Fruit fly (Drosophila melanogaster) whole organism, pupa: ENCODE data around the gene Octbeta2R.
"Not testable (repeated sequence)": the region's sequence is repeated elsewhere in the genome, so short reads cannot be mapped to it uniquely, and the experiment has no call there.

Experiments used
- CG10348 ChIP-seq: fragments of 200-800 bp; sonication (Bioruptor generic); IDR thresholded peaks from 2 replicates; pipeline ENCODE4 v1.3.6; 2022; ENCODE audit warnings: missing biosample characterization, missing genetic modification characterization
- CG12605 ChIP-seq: fragments of 200-800 bp; sonication (Bioruptor generic); IDR thresholded peaks from 2 replicates; pipeline ENCODE4 v1.3.6; 2022; ENCODE audit warnings: missing biosample characterization, missing genetic modification characterization
- CG13204 ChIP-seq: fragments of 200-800 bp; sonication (Bioruptor generic); optimal IDR thresholded peaks from 2 replicates; lab custom pipeline; 2018; ENCODE audit warnings: missing biosample characterization, mild to moderate bottlenecking, missing genetic modification characterization, moderate library complexity
- CG34367 ChIP-seq: fragments of 200-800 bp; sonication (Bioruptor generic); optimal IDR thresholded peaks from 2 replicates; lab custom pipeline; 2018; ENCODE audit warnings: missing biosample characterization, mild to moderate bottlenecking, missing genetic modification characterization
- CG4496 ChIP-seq: fragments of 200-800 bp; sonication (Bioruptor generic); IDR thresholded peaks from 3 replicates; pipeline ENCODE4 v1.3.6; 2022; ENCODE audit warnings: missing biosample characterization, missing genetic modification characterization
- D1 ChIP-seq: fragments of 200-800 bp; sonication (Bioruptor generic); optimal IDR thresholded peaks from 2 replicates; lab custom pipeline; 2018; ENCODE audit warnings: missing biosample characterization, mild to moderate bottlenecking, missing genetic modification characterization, moderate library complexity
- EcR ChIP-seq: fragments of 200-800 bp; sonication (Bioruptor generic); optimal IDR thresholded peaks from 3 replicates; lab custom pipeline; 2019; ENCODE audit warnings: missing biosample characterization, missing genetic modification characterization, mild to moderate bottlenecking, moderate library complexity, missing genetic modification reagents
- Pif1A ChIP-seq: fragments of 200-800 bp; sonication (Bioruptor generic); optimal IDR thresholded peaks from 3 replicates; lab custom pipeline; 2016; ENCODE audit warnings: missing biosample characterization, missing genetic modification characterization
- fd96Ca ChIP-seq: fragments of 200-800 bp; sonication (Bioruptor generic); IDR thresholded peaks from 3 replicates; pipeline ENCODE4 v1.3.6; 2022; ENCODE audit warnings: missing biosample characterization, missing genetic modification characterization

Octbeta2R gene

DNA sequence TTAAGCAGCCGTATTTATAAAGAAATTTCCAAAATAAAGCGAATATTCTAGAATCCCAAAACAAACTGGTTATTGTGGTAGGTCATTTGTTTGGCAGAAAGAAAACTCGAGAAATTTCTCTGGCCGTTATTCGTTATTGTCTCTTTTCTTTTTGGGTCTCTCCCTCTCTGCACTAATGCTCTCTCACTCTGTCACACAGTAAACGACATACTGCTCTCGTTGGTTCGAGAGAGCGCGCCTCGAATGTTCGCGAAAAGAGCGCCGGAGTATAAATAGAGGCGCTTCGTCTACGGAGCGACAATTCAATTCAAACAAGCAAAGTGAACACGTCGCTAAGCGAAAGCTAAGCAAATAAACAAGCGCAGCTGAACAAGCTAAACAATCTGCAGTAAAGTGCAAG is 86.7 kb downstream of the Octbeta2R start, which contains the start of gene Hsp70Bc:
Gene Hsp70Bc, plus strand, starts transcription at position 301 of the 400 bp plus-strand sequence.
- TF ChIP-seq fd96Ca (GFP tag; lab: Robert Waterston, UW); D1 (tag; lab: Kevin White, UChicago); CG12605: not testable (repeated sequence)

DNA sequence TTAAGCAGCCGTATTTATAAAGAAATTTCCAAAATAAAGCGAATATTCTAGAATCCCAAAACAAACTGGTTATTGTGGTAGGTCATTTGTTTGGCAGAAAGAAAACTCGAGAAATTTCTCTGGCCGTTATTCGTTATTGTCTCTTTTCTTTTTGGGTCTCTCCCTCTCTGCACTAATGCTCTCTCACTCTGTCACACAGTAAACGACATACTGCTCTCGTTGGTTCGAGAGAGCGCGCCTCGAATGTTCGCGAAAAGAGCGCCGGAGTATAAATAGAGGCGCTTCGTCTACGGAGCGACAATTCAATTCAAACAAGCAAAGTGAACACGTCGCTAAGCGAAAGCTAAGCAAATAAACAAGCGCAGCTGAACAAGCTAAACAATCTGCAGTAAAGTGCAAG is 90.0 kb downstream of the Octbeta2R start, which contains the start of gene Hsp70Bb:
Gene Hsp70Bb, plus strand, starts transcription at position 301 of the 400 bp plus-strand sequence.
- not testable (repeated sequence) for TF ChIP-seq CG4496 (GFP tag; lab: Robert Waterston, UW); Pif1A (GFP tag; lab: Kevin White, UChicago); CG34367 (tag; lab: Kevin White, UChicago)

DNA sequence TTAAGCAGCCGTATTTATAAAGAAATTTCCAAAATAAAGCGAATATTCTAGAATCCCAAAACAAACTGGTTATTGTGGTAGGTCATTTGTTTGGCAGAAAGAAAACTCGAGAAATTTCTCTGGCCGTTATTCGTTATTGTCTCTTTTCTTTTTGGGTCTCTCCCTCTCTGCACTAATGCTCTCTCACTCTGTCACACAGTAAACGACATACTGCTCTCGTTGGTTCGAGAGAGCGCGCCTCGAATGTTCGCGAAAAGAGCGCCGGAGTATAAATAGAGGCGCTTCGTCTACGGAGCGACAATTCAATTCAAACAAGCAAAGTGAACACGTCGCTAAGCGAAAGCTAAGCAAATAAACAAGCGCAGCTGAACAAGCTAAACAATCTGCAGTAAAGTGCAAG is 93.3 kb downstream of the Octbeta2R start, which contains the start of gene Hsp70Bbb:
Gene Hsp70Bbb, plus strand, starts transcription at position 301 of the 400 bp plus-strand sequence.
- TF ChIP-seq EcR (GFP tag; lab: Kevin White, UChicago); CG13204 (GFP tag; lab: Kevin White, UChicago); CG10348: not testable (repeated sequence)
